Fruit fly (Drosophila melanogaster): ENCODE data around the gene mus201.

DNA sequence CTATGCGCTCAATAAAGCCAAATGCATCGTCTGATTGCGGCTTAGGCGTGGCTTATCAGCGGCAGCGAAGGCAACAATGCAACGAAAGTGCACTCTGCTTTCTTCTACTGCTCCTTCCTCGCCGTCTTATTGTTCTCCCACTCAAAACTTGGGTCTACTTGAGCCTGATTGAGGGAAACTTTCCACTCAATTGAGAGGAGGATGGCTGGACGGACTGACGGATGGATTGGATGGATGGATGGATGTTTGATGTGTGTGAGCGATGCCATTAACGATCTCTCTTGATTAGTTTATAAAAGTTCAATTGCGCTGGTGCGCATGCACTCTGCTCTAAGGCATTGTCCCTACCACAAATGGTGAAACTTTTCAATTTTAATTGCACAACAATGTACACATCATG, 14.9 kb upstream of the mus201 start:
- TF ChIP-seq CG14711 (tag; optimal IDR thresholded peaks at IDR 0.05) (no peak), Crg-1 (GFP tag; optimal IDR thresholded peaks at IDR 0.05) (no peak)
